Worm (Caenorhabditis elegans) whole organism, early embryonic: ENCODE measurements around the gene F12A10.9.
A peak's percentile ranks its signal among the peaks of the same experiment; 100 is the strongest.

Source experiments
- B0310.2 ChIP-seq: sonication (generic microtip); optimal IDR thresholded peaks from 2 replicates; lab custom pipeline; 2016; ENCODE audit warnings: mild to moderate bottlenecking, missing genetic modification characterization, missing compliant biosample characterization
- F13C5.2 ChIP-seq: sonication (generic microtip); optimal IDR thresholded peaks from 2 replicates; lab custom pipeline; 2017; ENCODE audit warnings: mild to moderate bottlenecking, missing genetic modification characterization, inconsistent platforms, missing compliant biosample characterization
- aly-1 ChIP-seq: sonication (generic microtip); optimal IDR thresholded peaks from 2 replicates; lab custom pipeline; 2016; ENCODE audit warnings: missing genetic modification characterization, missing compliant biosample characterization
- ama-1 ChIP-seq: fragments of 150-350 bp; optimal IDR thresholded peaks from 2 replicates; lab custom pipeline; 2014
- ceh-13 ChIP-seq: fragments of 200-800 bp; sonication (Bioruptor generic); optimal IDR thresholded peaks from 2 replicates; lab custom pipeline; 2018; ENCODE audit warnings: mild to moderate bottlenecking, missing genetic modification characterization, missing compliant biosample characterization
- ceh-36 ChIP-seq: sonication (generic microtip); optimal IDR thresholded peaks from 2 replicates; lab custom pipeline; 2016; ENCODE audit warnings: missing genetic modification characterization, inconsistent platforms, missing compliant biosample characterization
- ets-7 ChIP-seq: sonication (generic microtip); optimal IDR thresholded peaks from 2 replicates; lab custom pipeline; 2016; ENCODE audit warnings: missing genotype, missing genetic modification characterization, missing compliant biosample characterization
- flt-1 ChIP-seq: fragments of 200-800 bp; sonication (Bioruptor generic); IDR thresholded peaks from 2 replicates; pipeline ENCODE4 v1.3.6; 2022; ENCODE audit warnings: missing genetic modification characterization, missing compliant biosample characterization
- hmbx-1 ChIP-seq: sonication (generic microtip); optimal IDR thresholded peaks from 2 replicates; lab custom pipeline; 2016; ENCODE audit warnings: mild to moderate bottlenecking, missing genetic modification characterization, missing compliant biosample characterization
- hmg-4 ChIP-seq: fragments of 200-800 bp; sonication (Bioruptor generic); optimal IDR thresholded peaks from 2 replicates; lab custom pipeline; 2018; ENCODE audit warnings: mild to moderate bottlenecking, missing genetic modification characterization, missing compliant biosample characterization
- hnd-1 ChIP-seq: sonication (generic microtip); optimal IDR thresholded peaks from 2 replicates; lab custom pipeline; 2016; ENCODE audit warnings: missing genetic modification characterization, missing compliant biosample characterization
- pes-1 ChIP-seq: fragments of 200-800 bp; sonication (Bioruptor generic); IDR thresholded peaks from 2 replicates; pipeline ENCODE4 v1.3.6; 2022; ENCODE audit warnings: missing genetic modification reagents, missing genetic modification characterization, missing compliant biosample characterization
- scrt-1 ChIP-seq: fragments of 200-800 bp; sonication (Bioruptor generic); IDR thresholded peaks from 2 replicates; pipeline ENCODE4 v1.3.6; 2022; ENCODE audit warnings: missing genetic modification characterization, missing compliant biosample characterization
- sea-1 ChIP-seq: fragments of 200-800 bp; sonication (Bioruptor generic); conservative IDR thresholded peaks from 2 replicates; pipeline ENCODE4 v1.3.6; 2022; ENCODE audit warnings: missing genetic modification characterization, missing compliant biosample characterization
- tbx-11 ChIP-seq: fragments of 200-800 bp; sonication (Bioruptor generic); IDR thresholded peaks from 2 replicates; pipeline ENCODE4 v1.3.6; 2022; ENCODE audit warnings: missing genetic modification characterization, missing compliant biosample characterization
- tbx-37 ChIP-seq: fragments of 200-800 bp; sonication (Bioruptor generic); conservative IDR thresholded peaks from 2 replicates; pipeline ENCODE4 v1.3.6; 2022; ENCODE audit warnings: missing genetic modification reagents, missing genetic modification characterization, missing compliant biosample characterization
- tra-4 ChIP-seq: sonication (generic microtip); optimal IDR thresholded peaks from 2 replicates; lab custom pipeline; 2017; ENCODE audit warnings: missing genetic modification characterization, missing compliant biosample characterization

The F12A10.9 gene

ce11 chrII:5543476-5544144 lies 45.1 kb downstream of the F12A10.9 start:
- TF ChIP-seq sea-1 (GFP tag; lab: Robert Waterston, UW) (peak; percentile 90), pes-1 (GFP tag; lab: Robert Waterston, UW) (peak; percentile 78), flt-1 (peak; percentile 60; the same call in 1 of the 2 replicates), aly-1 (tag; lab: Kevin White, UChicago) (no peak), ceh-36 (tag; lab: Kevin White, UChicago) (peak; percentile 85), hmbx-1 (tag; lab: Kevin White, UChicago) (peak; percentile 83), tbx-11 (GFP tag; lab: Robert Waterston, UW) (peak; percentile 85), hmg-4 (peak; percentile 90), scrt-1 (GFP tag; lab: Robert Waterston, UW) (peak; percentile 78), ets-7 (tag; lab: Kevin White, UChicago) (peak; percentile 77), B0310.2 (tag; lab: Kevin White, UChicago) (peak; percentile 91), tbx-37 (GFP tag; lab: Robert Waterston, UW) (peak; percentile 59), tra-4 (peak; percentile 88), ama-1 (lab: Kevin White, UChicago) (peak; percentile 100), ceh-13 (GFP tag; lab: Kevin White, UChicago) (peak; percentile 30), hnd-1 (peak; percentile 59), F13C5.2 (tag; lab: Kevin White, UChicago) (peak; percentile 95)

DNA sequence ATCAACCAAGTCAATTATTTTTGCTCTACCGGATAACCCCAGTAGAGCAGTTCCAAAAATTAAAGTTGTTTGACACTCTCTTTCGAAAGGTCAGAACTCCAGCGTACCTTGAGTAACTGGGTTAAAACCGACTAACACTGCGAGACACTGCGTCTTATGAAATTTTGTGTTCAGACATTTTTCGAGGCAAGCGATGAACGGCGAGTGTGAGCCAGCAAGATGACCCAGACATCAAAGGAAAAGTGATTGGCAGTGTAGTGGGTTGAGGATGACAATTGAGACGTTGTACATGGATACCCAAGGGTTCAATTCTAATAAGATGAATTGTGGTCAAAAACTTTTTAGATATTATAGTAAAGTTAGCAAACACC lies 45.6 kb downstream of the F12A10.9 start:
- TF ChIP-seq ceh-36 (tag; lab: Kevin White, UChicago), result no peak
- TF ChIP-seq scrt-1 (GFP tag; lab: Robert Waterston, UW), result no peak
- no peak for TF ChIP-seq ceh-13 (GFP tag; lab: Kevin White, UChicago)
- no peak for TF ChIP-seq tbx-37 (GFP tag; lab: Robert Waterston, UW)
- TF ChIP-seq pes-1 (GFP tag; lab: Robert Waterston, UW), result no peak
- no peak for TF ChIP-seq F13C5.2 (tag; lab: Kevin White, UChicago)
- TF ChIP-seq sea-1 (GFP tag; lab: Robert Waterston, UW), result no peak
- TF ChIP-seq B0310.2 (tag; lab: Kevin White, UChicago), result no peak
- no peak for TF ChIP-seq hnd-1
- no peak for TF ChIP-seq hmg-4
- TF ChIP-seq ets-7 (tag; lab: Kevin White, UChicago), result no peak
- TF ChIP-seq tbx-11 (GFP tag; lab: Robert Waterston, UW), result no peak
- no peak for TF ChIP-seq flt-1
- no peak for TF ChIP-seq ama-1 (lab: Kevin White, UChicago)
- TF ChIP-seq aly-1 (tag; lab: Kevin White, UChicago), result no peak
- TF ChIP-seq hmbx-1 (tag; lab: Kevin White, UChicago), result no peak
- TF ChIP-seq tra-4, result no peak

- TF ChIP-seq hnd-1, result no peak
- no peak for TF ChIP-seq sea-1 (GFP tag; lab: Robert Waterston, UW)
- no peak for TF ChIP-seq scrt-1 (GFP tag; lab: Robert Waterston, UW)
- no peak for TF ChIP-seq ceh-13 (GFP tag; lab: Kevin White, UChicago)
- TF ChIP-seq F13C5.2 (tag; lab: Kevin White, UChicago), result no peak
- no peak for TF ChIP-seq ama-1 (lab: Kevin White, UChicago)
- TF ChIP-seq tbx-37 (GFP tag; lab: Robert Waterston, UW), result no peak
- TF ChIP-seq ceh-36 (tag; lab: Kevin White, UChicago), result no peak
- no peak for TF ChIP-seq tbx-11 (GFP tag; lab: Robert Waterston, UW)
- no peak for TF ChIP-seq B0310.2 (tag; lab: Kevin White, UChicago)
- TF ChIP-seq aly-1 (tag; lab: Kevin White, UChicago), result no peak
- TF ChIP-seq ets-7 (tag; lab: Kevin White, UChicago), result no peak
These were observed 46.3 kb downstream of the F12A10.9 start, which contains the start of gene ins-13 for ce11 chrII:5544764-5545163. Gene ins-13, minus strand, starts transcription at chrII:5544864.

DNA sequence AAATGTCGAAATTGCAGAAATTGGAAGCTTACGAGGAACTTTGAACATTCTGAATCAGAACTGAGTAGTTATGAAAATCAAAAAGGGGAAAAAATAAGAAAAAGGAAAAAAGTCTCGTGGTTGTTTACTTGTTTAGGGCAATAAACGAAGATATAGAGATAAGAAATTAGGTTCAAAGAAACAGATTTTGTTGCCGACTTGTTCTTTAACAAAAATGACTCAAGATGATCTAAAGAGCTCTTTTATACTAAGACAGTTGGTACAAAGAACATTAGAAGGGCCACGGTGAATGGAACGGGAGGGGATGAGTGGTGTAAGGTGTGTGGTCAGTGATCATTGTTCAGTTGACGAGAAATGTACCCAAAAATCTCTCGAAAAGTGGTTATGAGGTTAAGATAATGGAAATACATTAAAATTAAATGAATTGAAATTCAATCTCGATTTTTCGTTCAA lies 49.0 kb downstream of the F12A10.9 start, which contains the start of gene acdh-2:
acdh-2 (minus strand) TSS at position 51 of the 453 bp plus-strand sequence.
- TF ChIP-seq hmbx-1 (tag; lab: Kevin White, UChicago), result no peak
- no peak for TF ChIP-seq pes-1 (GFP tag; lab: Robert Waterston, UW)
- TF ChIP-seq tbx-37 (GFP tag; lab: Robert Waterston, UW), result no peak
- TF ChIP-seq ets-7 (tag; lab: Kevin White, UChicago), result no peak
- no peak for TF ChIP-seq tra-4
- TF ChIP-seq ceh-13 (GFP tag; lab: Kevin White, UChicago), result no peak
- no peak for TF ChIP-seq ceh-36 (tag; lab: Kevin White, UChicago)
- TF ChIP-seq aly-1 (tag; lab: Kevin White, UChicago), result no peak
- no peak for TF ChIP-seq sea-1 (GFP tag; lab: Robert Waterston, UW)
- TF ChIP-seq F13C5.2 (tag; lab: Kevin White, UChicago), result no peak
- no peak for TF ChIP-seq tbx-11 (GFP tag; lab: Robert Waterston, UW)
- TF ChIP-seq flt-1, result no peak
- no peak for TF ChIP-seq hmg-4
